Worm (Caenorhabditis elegans): Measurements from ENCODE around the gene vab-3.

Gene vab-3

DNA sequence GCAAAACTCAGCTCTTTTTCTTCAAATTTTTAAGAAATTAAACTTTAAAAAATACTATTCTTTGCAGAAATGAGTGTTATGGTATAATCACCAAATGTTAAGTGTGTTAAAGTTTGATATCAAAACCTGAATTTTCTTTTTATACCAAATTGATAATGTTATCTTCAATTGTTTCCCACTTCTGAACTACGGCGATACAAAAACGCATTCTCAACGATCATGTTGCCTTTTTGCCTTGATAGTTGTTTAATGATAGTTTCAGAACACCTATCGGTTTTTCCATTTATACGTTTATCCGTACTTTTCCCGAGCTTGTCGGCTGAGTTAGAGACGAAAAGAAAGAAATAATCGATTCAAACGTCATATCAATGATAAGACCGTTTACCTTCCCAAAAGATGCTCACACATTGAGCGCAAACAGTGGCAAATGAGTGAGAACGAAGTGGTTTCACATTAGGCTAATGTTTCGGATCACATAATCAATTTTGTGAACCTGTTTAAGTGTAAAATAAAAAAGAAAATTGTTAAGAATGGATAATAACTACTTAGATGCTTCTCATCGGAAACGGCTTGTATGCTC, 24.6 kb upstream of the vab-3 start, which contains the start of gene elt-4:
elt-4 (plus strand) TSS at position 530 of the 580 bp plus-strand sequence.
- TF ChIP-seq F39B2.1 (GFP tag; IDR thresholded peaks at IDR 0.05): no peak
- peak; percentile 51 for TF ChIP-seq nhr-80 (tag; optimal IDR thresholded peaks at IDR 0.05)

DNA sequence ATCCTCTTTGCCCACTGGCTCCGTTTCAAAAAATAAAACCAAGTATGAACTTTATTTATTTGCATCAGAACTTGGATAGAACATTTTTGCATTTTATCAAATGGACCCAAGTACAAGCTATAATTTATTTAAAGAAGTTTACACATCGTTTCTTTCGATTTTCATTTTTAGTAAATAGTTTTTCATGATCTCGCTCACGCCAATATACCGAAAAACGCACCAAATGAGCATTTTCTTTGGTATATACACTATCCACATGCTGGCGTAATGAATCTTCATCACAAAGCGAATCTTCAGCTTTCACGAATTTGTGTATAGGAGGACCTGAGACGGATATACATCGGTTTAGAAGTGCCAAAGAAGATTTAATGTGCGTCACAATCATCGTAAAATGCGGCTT, 23.1 kb upstream of the vab-3 start, which contains the start of gene C39B10.7:
C39B10.7 (plus strand) TSS at position 301 of the 400 bp plus-strand sequence.
- TF ChIP-seq lir-1 (GFP tag; conservative IDR thresholded peaks at IDR 0.05) (no peak), chd-7 (tag; optimal IDR thresholded peaks at IDR 0.05) (no peak), C17E4.6 (GFP tag; IDR thresholded peaks at IDR 0.05) (no peak), T07F8.4 (tag; optimal IDR thresholded peaks at IDR 0.05) (no peak), C06A6.2 (GFP tag; conservative IDR thresholded peaks at IDR 0.05) (no peak), tbp1 (GFP tag; optimal IDR thresholded peaks at IDR 0.05) (no peak), Y95B8A.8 (GFP tag; IDR thresholded peaks at IDR 0.05) (no peak), F49E8.2 (tag; optimal IDR thresholded peaks at IDR 0.05; ENCODE audit: insufficient read depth) (no peak), madf-8 (GFP tag; conservative IDR thresholded peaks at IDR 0.05) (no peak)

DNA sequence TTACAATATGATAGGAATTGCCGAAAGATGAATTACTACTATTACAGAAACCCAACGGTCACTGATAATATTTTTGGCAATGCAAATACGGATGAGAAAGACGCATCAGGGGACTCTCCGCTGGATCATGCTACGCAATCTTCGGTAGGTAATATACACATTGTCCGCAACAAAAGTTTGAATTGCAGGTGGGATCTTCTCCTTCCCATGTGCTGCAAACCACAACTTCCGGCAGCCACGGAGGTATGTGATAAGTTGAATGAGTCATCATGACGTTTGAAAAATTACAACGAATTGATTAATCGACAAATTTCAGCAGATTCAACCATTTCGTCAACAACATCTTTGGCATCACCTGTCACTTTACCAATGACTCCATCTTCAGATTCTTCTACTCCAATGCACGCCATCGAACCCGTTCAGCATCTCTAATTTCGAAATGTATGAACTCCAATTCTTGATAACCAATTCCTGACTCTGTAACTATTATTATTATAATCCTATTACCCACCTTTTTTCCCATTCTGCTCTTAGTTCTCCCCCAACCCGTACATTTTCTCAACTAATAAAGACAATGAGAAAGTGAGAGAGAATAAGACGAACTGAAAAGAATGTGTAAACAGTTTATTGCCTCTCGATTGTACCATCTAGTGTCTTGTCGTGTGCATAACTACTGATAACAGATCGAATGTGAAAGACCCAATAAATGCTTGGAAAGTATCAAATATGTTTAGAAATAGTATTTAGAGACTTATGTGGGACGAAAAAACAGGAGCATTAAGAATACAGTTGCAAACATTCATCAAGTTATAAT, 22.3 kb upstream of the vab-3 start:
- TF ChIP-seq tbp1 (GFP tag; optimal IDR thresholded peaks at IDR 0.05): no peak
- peak; percentile 90 for TF ChIP-seq nhr-80 (tag; optimal IDR thresholded peaks at IDR 0.05)
- no peak for TF ChIP-seq rcor-1 (GFP tag; IDR thresholded peaks at IDR 0.05)
- TF ChIP-seq unc-62 (GFP tag; optimal IDR thresholded peaks at IDR 0.05): no peak
- no peak for TF ChIP-seq K12H6.12 (tag; optimal IDR thresholded peaks at IDR 0.05)

DNA sequence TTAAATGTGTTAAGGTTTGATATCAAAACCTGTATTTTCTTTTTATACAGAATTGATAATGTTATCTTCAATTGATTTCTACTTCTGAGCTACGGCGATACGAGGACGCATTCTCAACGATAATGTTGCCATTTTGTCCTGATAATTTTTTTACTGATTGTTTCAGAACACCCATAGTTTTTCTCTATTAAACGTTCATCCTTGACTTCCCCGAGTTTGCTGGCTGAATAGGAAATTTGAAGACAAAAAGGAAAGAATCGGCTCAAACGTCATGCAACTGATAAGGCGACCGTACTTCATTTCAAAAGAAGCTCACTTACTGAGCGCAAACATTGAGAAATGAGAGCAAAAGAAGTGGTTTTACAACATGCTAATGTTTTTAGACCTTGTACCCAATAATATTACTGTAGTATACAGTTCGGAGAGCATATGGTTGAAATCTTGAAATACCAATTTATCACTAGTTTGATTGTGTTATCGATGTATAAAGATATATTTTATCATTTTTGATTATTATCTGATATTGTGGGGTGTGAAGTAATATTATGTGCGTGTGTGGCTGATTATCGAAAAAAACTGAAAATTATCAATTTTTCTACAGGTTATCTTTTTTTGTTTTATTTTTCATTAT, 20.5 kb upstream of the vab-3 start:
- peak; percentile 78 for TF ChIP-seq nhr-80 (tag; optimal IDR thresholded peaks at IDR 0.05)
- peak; percentile 52 for TF ChIP-seq atf-7 (tag; optimal IDR thresholded peaks at IDR 0.05)
- TF ChIP-seq ztf-28 (GFP tag; IDR thresholded peaks at IDR 0.05): no peak

DNA sequence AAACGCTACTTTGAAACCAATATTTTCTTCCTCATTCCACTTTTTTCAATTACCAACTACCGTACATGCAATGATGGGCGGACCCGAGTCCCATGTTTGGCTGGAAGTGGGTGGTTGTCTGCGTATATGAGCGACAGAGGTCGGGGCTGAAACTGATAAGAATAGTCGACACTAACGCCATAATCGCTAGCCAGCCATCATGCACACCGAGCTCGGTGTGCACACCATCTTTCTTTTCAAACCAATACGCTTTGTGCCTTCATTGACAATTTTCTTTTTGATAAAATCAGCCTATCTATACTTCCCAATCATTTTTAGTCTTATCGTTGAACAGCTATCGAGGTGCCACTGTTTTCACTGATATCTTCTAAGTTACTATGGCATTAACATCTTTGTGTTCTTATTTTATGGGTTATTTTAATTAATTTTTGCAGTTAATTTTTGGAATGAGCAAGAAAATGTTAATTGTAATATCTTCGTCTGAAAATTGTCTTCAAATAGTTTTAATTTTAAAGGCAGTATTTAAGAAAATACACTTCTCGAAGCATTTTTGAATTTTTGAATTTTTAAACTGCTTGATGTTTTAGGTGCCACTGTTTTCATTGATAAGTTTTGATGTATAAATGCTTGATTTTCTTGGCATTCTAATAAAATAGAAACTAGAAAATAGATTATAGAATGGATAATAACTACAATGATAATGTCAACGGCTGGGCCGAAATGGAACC, 19.0 kb upstream of the vab-3 start, which contains the start of gene elt-2:
elt-2 (plus strand) TSS at position 678 of the 728 bp plus-strand sequence.
- TF ChIP-seq ztf-26 (tag; optimal IDR thresholded peaks at IDR 0.05) (no peak), ceh-100 (GFP tag; IDR thresholded peaks at IDR 0.05) (no peak), atf-7 (tag; optimal IDR thresholded peaks at IDR 0.05) (peak; percentile 65), lir-1 (GFP tag; conservative IDR thresholded peaks at IDR 0.05) (0 out of 2 replicates have a peak, but pooled peaks have one; percentile 17), mcd-1 (GFP tag; IDR thresholded peaks at IDR 0.05) (no peak), nhr-80 (tag; optimal IDR thresholded peaks at IDR 0.05) (peak; percentile 97), chd-7 (tag; optimal IDR thresholded peaks at IDR 0.05) (no peak), ets-4 (GFP tag; optimal IDR thresholded peaks at IDR 0.05) (peak; percentile 65), egrh-3 (GFP tag; IDR thresholded peaks at IDR 0.05) (no peak), C06A6.2 (GFP tag; conservative IDR thresholded peaks at IDR 0.05) (no peak), ztf-22 (GFP tag; optimal IDR thresholded peaks at IDR 0.05) (peak; percentile 86), tbp1 (GFP tag; optimal IDR thresholded peaks at IDR 0.05) (no peak), let-607 (tag; optimal IDR thresholded peaks at IDR 0.05) (peak in 1 of 2 experiments; percentile 38), egl-44 (GFP tag; IDR thresholded peaks at IDR 0.05) (0 out of 2 replicates have a peak, but pooled peaks have one; percentile 26), nfyb-1 (GFP tag; IDR thresholded peaks at IDR 0.05) (peak; percentile 65), B0019.2 (GFP tag; conservative IDR thresholded peaks at IDR 0.05) (no peak)

Data from whole organism, young adult.